Worm (Caenorhabditis elegans): ENCODE data around the gene egl-43.
A peak's percentile ranks its signal among the peaks of the same experiment; 100 is the strongest.

The egl-43 gene

ce11 chrII:9935044-9935599, 19.9 kb upstream of the egl-43 start:
- TF ChIP-seq nhr-80 (tag; optimal IDR thresholded peaks at IDR 0.05) (peak; percentile 6), nfyb-1 (GFP tag; IDR thresholded peaks at IDR 0.05) (0 out of 2 replicates have a peak, but pooled peaks have one; percentile 11), B0019.2 (GFP tag; conservative IDR thresholded peaks at IDR 0.05) (no peak)

DNA sequence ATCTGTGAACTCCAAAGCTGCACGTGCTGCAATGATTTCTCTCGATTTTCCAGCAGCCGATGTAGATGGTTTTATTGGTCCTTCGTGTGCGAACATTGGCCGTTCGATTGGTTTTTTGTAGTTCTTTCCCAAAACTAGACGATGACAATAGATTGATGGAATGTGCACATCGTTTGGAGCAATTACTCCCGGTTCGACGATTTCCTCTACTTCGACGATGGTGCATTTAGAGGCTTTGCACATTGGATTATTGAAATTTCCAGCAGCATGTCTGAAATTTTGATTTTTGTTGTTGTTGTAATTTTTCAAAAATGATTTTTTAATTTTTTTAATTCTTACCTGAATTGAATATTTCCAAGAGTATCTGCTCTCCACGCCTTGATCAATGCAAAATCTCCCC, 19.3 kb upstream of the egl-43 start:
- no peak for TF ChIP-seq K12H6.12 (tag; optimal IDR thresholded peaks at IDR 0.05)
- no peak for TF ChIP-seq hmg-1.2 (GFP tag; IDR thresholded peaks at IDR 0.05)
- TF ChIP-seq ama-1 (optimal IDR thresholded peaks at IDR 0.05): peak; percentile 4
- TF ChIP-seq ama-1 (GFP tag; optimal IDR thresholded peaks at IDR 0.05): no peak
- no peak for TF ChIP-seq dpl-1 (GFP tag; optimal IDR thresholded peaks at IDR 0.05)
- TF ChIP-seq hmg-20 (GFP tag; IDR thresholded peaks at IDR 0.05): no peak

DNA sequence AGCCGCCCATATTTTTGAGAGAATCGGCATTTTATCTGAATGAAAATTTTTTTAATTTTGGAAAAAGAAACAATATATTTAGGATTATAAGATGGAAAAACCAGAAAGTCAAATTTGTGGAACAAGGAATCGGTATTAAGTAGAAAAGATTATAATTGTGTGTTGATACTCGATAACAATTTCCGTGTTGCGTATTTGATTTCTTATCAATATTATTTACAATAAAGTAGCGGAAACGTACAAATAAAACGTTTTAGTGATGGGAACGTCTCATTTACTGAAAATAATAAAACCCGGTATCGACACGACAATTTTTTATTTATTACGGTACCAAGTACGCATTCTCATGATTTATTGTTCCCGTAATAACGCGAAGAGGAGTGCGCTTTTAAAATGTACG, 18.1 kb upstream of the egl-43 start, which contains the start of gene C05C10.3:
TSS of gene C05C10.3 (minus strand) at position 35 of the 400 bp plus-strand sequence.
- TF ChIP-seq bed-2 (GFP tag; IDR thresholded peaks at IDR 0.05) (no peak), dox-1 (GFP tag; IDR thresholded peaks at IDR 0.05) (0 out of 2 replicates have a peak, but pooled peaks have one; percentile 4), ekl-4 (GFP tag; IDR thresholded peaks at IDR 0.05) (0 out of 2 replicates have a peak, but pooled peaks have one; percentile 48)

DNA sequence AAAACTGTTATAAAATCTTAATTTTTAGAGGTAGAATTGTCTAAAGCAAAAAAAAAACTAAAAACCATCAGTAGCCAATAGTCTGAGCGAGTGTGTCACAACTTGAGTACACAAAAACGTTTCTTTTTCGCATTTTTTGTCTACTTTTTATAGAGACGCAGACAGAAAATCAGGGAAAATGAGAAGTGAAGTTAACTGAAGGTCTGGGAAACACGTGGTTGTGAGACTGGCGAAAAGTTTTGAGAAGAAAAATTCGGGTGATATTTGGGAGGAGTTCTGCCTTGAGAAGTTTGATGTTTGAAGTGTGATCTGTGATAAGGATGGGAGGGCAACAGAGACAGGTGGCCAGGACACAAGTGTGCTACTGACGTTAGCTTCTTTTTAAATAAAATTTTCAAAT, 17.4 kb upstream of the egl-43 start:
- TF ChIP-seq Y53G8AR.9 (GFP tag; conservative IDR thresholded peaks at IDR 0.05) (0 out of 2 replicates have a peak, but pooled peaks have one; percentile 26), B0019.2 (GFP tag; conservative IDR thresholded peaks at IDR 0.05) (no peak), ceh-58 (GFP tag; IDR thresholded peaks at IDR 0.05) (no peak), hrde-1 (tag; optimal IDR thresholded peaks at IDR 0.05; ENCODE audit: borderline replicate concordance) (no peak), Y53F4B.3 (GFP tag; IDR thresholded peaks at IDR 0.05) (no peak), lin-40 (tag; optimal IDR thresholded peaks at IDR 0.05) (peak; percentile 73), nhr-27 (tag; optimal IDR thresholded peaks at IDR 0.05) (no peak), lin-54 (GFP tag; optimal IDR thresholded peaks at IDR 0.05) (peak; percentile 40), F49E8.2 (tag; optimal IDR thresholded peaks at IDR 0.05; ENCODE audit: insufficient read depth) (no peak), akir-1 (GFP tag; optimal IDR thresholded peaks at IDR 0.05) (no peak), somi-1 (GFP tag; optimal IDR thresholded peaks at IDR 0.05) (peak; percentile 78), F22D6.2 (tag; optimal IDR thresholded peaks at IDR 0.05) (peak; percentile 65), F57C9.4 (tag; optimal IDR thresholded peaks at IDR 0.05) (no peak), snpc-4 (GFP tag; optimal IDR thresholded peaks at IDR 0.05) (no peak), snpc-4 (tag; optimal IDR thresholded peaks at IDR 0.05) (peak in 2 of 4 experiments; percentile 19 to 38), T26A5.8 (tag; optimal IDR thresholded peaks at IDR 0.05) (no peak), D2030.7 (GFP tag; IDR thresholded peaks at IDR 0.05) (no peak), egl-18 (GFP tag; IDR thresholded peaks at IDR 0.05) (no peak), die-1 (tag; optimal IDR thresholded peaks at IDR 0.05) (peak; percentile 32), chd-7 (tag; optimal IDR thresholded peaks at IDR 0.05) (no peak), hlh-12 (tag; optimal IDR thresholded peaks at IDR 0.05) (no peak), sea-2 (GFP tag; IDR thresholded peaks at IDR 0.05) (no peak), cebp-2 (GFP tag; IDR thresholded peaks at IDR 0.05) (no peak), Y56A3A.18 (GFP tag; IDR thresholded peaks at IDR 0.05) (no peak), B0035.1 (tag; optimal IDR thresholded peaks at IDR 0.05) (no peak), hmg-1.2 (GFP tag; IDR thresholded peaks at IDR 0.05) (peak; percentile 50; the same call in 1 of the 2 replicates), nhr-120 (GFP tag; IDR thresholded peaks at IDR 0.05) (no peak), nhr-80 (tag; optimal IDR thresholded peaks at IDR 0.05) (peak; percentile 81), ztf-3 (GFP tag; optimal IDR thresholded peaks at IDR 0.05) (no peak), F39B2.1 (GFP tag; IDR thresholded peaks at IDR 0.05) (no peak), cebp-1 (GFP tag; IDR thresholded peaks at IDR 0.05) (no peak), cebp-1 (tag; optimal IDR thresholded peaks at IDR 0.05) (peak; percentile 55), lin-35 (GFP tag; optimal IDR thresholded peaks at IDR 0.05) (peak in 1 of 3 experiments; percentile 25), attf-6 (GFP tag; IDR thresholded peaks at IDR 0.05) (no peak), Y95B8A.8 (GFP tag; IDR thresholded peaks at IDR 0.05) (no peak)
